Worm (Caenorhabditis elegans): Measurements from ENCODE around the gene snpn-1.
"Not testable (repeated sequence)": the region's sequence is repeated elsewhere in the genome, so short reads cannot be mapped to it uniquely, and the experiment has no call there.

Gene snpn-1

ce11 chrIV:5100145-5100544 is 9.3 kb upstream of the snpn-1 start (continued):
- no peak for TF ChIP-seq nhr-23 (tag; optimal IDR thresholded peaks at IDR 0.05)
- peak; percentile 37 for TF ChIP-seq zag-1 (tag; optimal IDR thresholded peaks at IDR 0.05)
- no peak for TF ChIP-seq egl-27 (tag; optimal IDR thresholded peaks at IDR 0.05)
- no peak for TF ChIP-seq lin-39 (tag; optimal IDR thresholded peaks at IDR 0.05)
- TF ChIP-seq nhr-10 (tag; optimal IDR thresholded peaks at IDR 0.05), result no peak
- no peak for TF ChIP-seq fos-1 (tag; optimal IDR thresholded peaks at IDR 0.05)
- peak; percentile 4 for TF ChIP-seq lin-13 (GFP tag; optimal IDR thresholded peaks at IDR 0.05)
- TF ChIP-seq blmp-1 (tag; optimal IDR thresholded peaks at IDR 0.05; ENCODE audit: insufficient read depth), result no peak
- TF ChIP-seq sma-3 (GFP tag; optimal IDR thresholded peaks at IDR 0.05), result no peak
- TF ChIP-seq nhr-21 (tag; optimal IDR thresholded peaks at IDR 0.05), result no peak
- TF ChIP-seq crh-2 (tag; optimal IDR thresholded peaks at IDR 0.05), result peak; percentile 0
- TF ChIP-seq nhr-11 (tag; optimal IDR thresholded peaks at IDR 0.05), result no peak
- no peak for TF ChIP-seq snpc-4 (tag; optimal IDR thresholded peaks at IDR 0.05)
- TF ChIP-seq R02D3.7 (tag; optimal IDR thresholded peaks at IDR 0.05), result no peak
- no peak for TF ChIP-seq ama-1 (optimal IDR thresholded peaks at IDR 0.05)
- TF ChIP-seq C34F6.9 (tag; optimal IDR thresholded peaks at IDR 0.05), result peak; percentile 39

- TF ChIP-seq ceh-16 (tag; optimal IDR thresholded peaks at IDR 0.05), result no peak
- no peak for TF ChIP-seq nhr-77 (tag; optimal IDR thresholded peaks at IDR 0.05)
- TF ChIP-seq skn-1 (tag; optimal IDR thresholded peaks at IDR 0.05), result no peak
- TF ChIP-seq nhr-25 (tag; optimal IDR thresholded peaks at IDR 0.05), result no peak
Measured at ce11 chrIV:5093462-5093861, 2.6 kb upstream of the snpn-1 start.

- TF ChIP-seq fos-1 (tag; optimal IDR thresholded peaks at IDR 0.05), result peak; percentile 58
- TF ChIP-seq C34F6.9 (tag; optimal IDR thresholded peaks at IDR 0.05), result peak; percentile 6
- peak; percentile 59 for TF ChIP-seq sma-9 (GFP tag; optimal IDR thresholded peaks at IDR 0.05)
- not testable (repeated sequence) for TF ChIP-seq sma-9 (tag; optimal IDR thresholded peaks at IDR 0.05)
- TF ChIP-seq skn-1 (tag; optimal IDR thresholded peaks at IDR 0.05), result peak; percentile 32
- peak; percentile 75 for TF ChIP-seq blmp-1 (tag; optimal IDR thresholded peaks at IDR 0.05; ENCODE audit: insufficient read depth)
- peak; percentile 51 for TF ChIP-seq nhr-25 (tag; optimal IDR thresholded peaks at IDR 0.05)
- peak; percentile 23 for TF ChIP-seq F13H6.1 (tag; optimal IDR thresholded peaks at IDR 0.05)
- peak; percentile 11 for TF ChIP-seq crh-2 (tag; optimal IDR thresholded peaks at IDR 0.05)
- TF ChIP-seq lsy-2 (tag; optimal IDR thresholded peaks at IDR 0.05), result peak in 1 of 2 experiments; percentile 82
- TF ChIP-seq sma-3 (GFP tag; optimal IDR thresholded peaks at IDR 0.05), result peak; percentile 28
Measured at ce11 chrIV:5089795-5090528, 881 bp downstream of the snpn-1 start.

- TF ChIP-seq mdl-1 (tag; optimal IDR thresholded peaks at IDR 0.05) (peak in 1 of 2 experiments; percentile 58), nhr-129 (tag; optimal IDR thresholded peaks at IDR 0.05) (peak; percentile 69), nhr-25 (tag; optimal IDR thresholded peaks at IDR 0.05) (no peak), lsy-2 (tag; optimal IDR thresholded peaks at IDR 0.05) (peak in 1 of 2 experiments; percentile 25), sma-3 (GFP tag; optimal IDR thresholded peaks at IDR 0.05) (no peak), C34F6.9 (tag; optimal IDR thresholded peaks at IDR 0.05) (peak; percentile 29), blmp-1 (tag; optimal IDR thresholded peaks at IDR 0.05; ENCODE audit: insufficient read depth) (peak; percentile 23), elt-3 (tag; optimal IDR thresholded peaks at IDR 0.05) (no peak), nhr-21 (tag; optimal IDR thresholded peaks at IDR 0.05) (no peak), F13H6.1 (tag; optimal IDR thresholded peaks at IDR 0.05) (peak; percentile 28), snpc-4 (tag; optimal IDR thresholded peaks at IDR 0.05) (no peak), sma-9 (GFP tag; optimal IDR thresholded peaks at IDR 0.05) (peak; percentile 34), sma-9 (tag; optimal IDR thresholded peaks at IDR 0.05) (no peak), fos-1 (tag; optimal IDR thresholded peaks at IDR 0.05) (peak; percentile 57)
Measured at ce11 chrIV:5088814-5089322, 2.0 kb downstream of the snpn-1 start, which contains the start of gene ivd-1. Gene ivd-1 (minus strand): TSS chrIV:5088864.

- TF ChIP-seq sma-9 (GFP tag; optimal IDR thresholded peaks at IDR 0.05) (peak; percentile 18), sma-9 (tag; optimal IDR thresholded peaks at IDR 0.05) (no peak), zag-1 (tag; optimal IDR thresholded peaks at IDR 0.05) (no peak)
Measured at ce11 chrIV:5086961-5087326, 3.9 kb downstream of the snpn-1 start.

ce11 chrIV:5086243-5086960 is 4.4 kb downstream of the snpn-1 start:
- TF ChIP-seq Y55F3AM.14 (GFP tag; optimal IDR thresholded peaks at IDR 0.05), result peak; percentile 16
- TF ChIP-seq lin-39 (tag; optimal IDR thresholded peaks at IDR 0.05), result no peak
- TF ChIP-seq F13H6.1 (tag; optimal IDR thresholded peaks at IDR 0.05), result peak; percentile 9
